Fruit fly (Drosophila melanogaster): ENCODE results near the gene p-cup.

- no peak for TF ChIP-seq CTCF (optimal IDR thresholded peaks at IDR 0.05)
- no peak for TF ChIP-seq CG8478 (optimal IDR thresholded peaks at IDR 0.05)
These were observed 24.5 kb upstream of the p-cup start for dm6 chrX:17472930-17473668.

All from S2 (cell line).